Worm (Caenorhabditis elegans): Measurements from ENCODE around the gene adt-2.

Gene adt-2

ce11 chrX:7578308-7578707, 7.7 kb upstream of the adt-2 start (continued):
- TF ChIP-seq D1046.2 (GFP tag; IDR thresholded peaks at IDR 0.05): no peak
- TF ChIP-seq daf-12 (tag; optimal IDR thresholded peaks at IDR 0.05): no peak
- TF ChIP-seq arid-1 (GFP tag; conservative IDR thresholded peaks at IDR 0.05): no peak
- no peak for TF ChIP-seq lin-39 (tag; optimal IDR thresholded peaks at IDR 0.05)
- TF ChIP-seq daf-19 (GFP tag; conservative IDR thresholded peaks at IDR 0.05): no peak
- TF ChIP-seq lin-13 (GFP tag; optimal IDR thresholded peaks at IDR 0.05): no peak
- TF ChIP-seq F26F4.8 (GFP tag; conservative IDR thresholded peaks at IDR 0.05): no peak
- no peak for TF ChIP-seq mxl-2 (GFP tag; conservative IDR thresholded peaks at IDR 0.05)
- TF ChIP-seq zip-2 (tag; optimal IDR thresholded peaks at IDR 0.05): no peak
- no peak for TF ChIP-seq fkh-10 (GFP tag; optimal IDR thresholded peaks at IDR 0.05)
- no peak for TF ChIP-seq ZK337.2 (GFP tag; IDR thresholded peaks at IDR 0.05)
- no peak for TF ChIP-seq ceh-20 (GFP tag; IDR thresholded peaks at IDR 0.05)
- peak; percentile 45 for TF ChIP-seq dve-1 (tag; optimal IDR thresholded peaks at IDR 0.05; ENCODE audit: insufficient read depth)
- no peak for TF ChIP-seq nhr-10 (tag; optimal IDR thresholded peaks at IDR 0.05)
- TF ChIP-seq F10B5.3 (tag; optimal IDR thresholded peaks at IDR 0.05): no peak
- TF ChIP-seq lir-3 (tag; optimal IDR thresholded peaks at IDR 0.05): no peak
- TF ChIP-seq php-3 (GFP tag; IDR thresholded peaks at IDR 0.05): 0 out of 2 replicates have a peak, but pooled peaks have one; percentile 49
- TF ChIP-seq snpc-1.2 (GFP tag; IDR thresholded peaks at IDR 0.05): no peak
- no peak for TF ChIP-seq aly-2 (tag; optimal IDR thresholded peaks at IDR 0.05)
- no peak for TF ChIP-seq lin-38 (GFP tag; IDR thresholded peaks at IDR 0.05)
- no peak for TF ChIP-seq nhr-25 (tag; optimal IDR thresholded peaks at IDR 0.05; ENCODE audit: borderline replicate concordance, insufficient read depth)
- TF ChIP-seq unc-130 (GFP tag; optimal IDR thresholded peaks at IDR 0.05): no peak
- no peak for TF ChIP-seq R02D3.7 (tag; optimal IDR thresholded peaks at IDR 0.05)
- TF ChIP-seq F37D6.2 (tag; optimal IDR thresholded peaks at IDR 0.05): no peak
- no peak for TF ChIP-seq lin-29 (GFP tag; IDR thresholded peaks at IDR 0.05)
- no peak for TF ChIP-seq tag-97 (GFP tag; IDR thresholded peaks at IDR 0.05)
- TF ChIP-seq mxl-3 (GFP tag; optimal IDR thresholded peaks at IDR 0.05): peak; percentile 69
- TF ChIP-seq fos-1 (tag; optimal IDR thresholded peaks at IDR 0.05): no peak
- TF ChIP-seq mes-2 (tag; optimal IDR thresholded peaks at IDR 0.05; ENCODE audit: poor library complexity, severe bottlenecking): no peak
- no peak for TF ChIP-seq gei-8 (GFP tag; optimal IDR thresholded peaks at IDR 0.05)
- TF ChIP-seq nhr-77 (tag; optimal IDR thresholded peaks at IDR 0.05): no peak
- peak; percentile 96 for TF ChIP-seq dmd-6 (GFP tag; IDR thresholded peaks at IDR 0.05)
- no peak for TF ChIP-seq unc-62 (GFP tag; optimal IDR thresholded peaks at IDR 0.05 in 1 of 2)
- no peak for TF ChIP-seq unc-62 (tag; optimal IDR thresholded peaks at IDR 0.05)
- TF ChIP-seq nhr-11 (tag; optimal IDR thresholded peaks at IDR 0.05): no peak
- no peak for TF ChIP-seq unc-39 (tag; optimal IDR thresholded peaks at IDR 0.05)
- TF ChIP-seq nhr-102 (tag; optimal IDR thresholded peaks at IDR 0.05): no peak
- no peak for TF ChIP-seq lim-7 (GFP tag; IDR thresholded peaks at IDR 0.05)
- peak; percentile 85 for TF ChIP-seq nhr-28 (tag; optimal IDR thresholded peaks at IDR 0.05)
- TF ChIP-seq Y75B8A.6 (GFP tag; IDR thresholded peaks at IDR 0.05): no peak
- no peak for TF ChIP-seq zip-11 (GFP tag; IDR thresholded peaks at IDR 0.05)
- no peak for TF ChIP-seq ztf-7 (tag; optimal IDR thresholded peaks at IDR 0.05)
- no peak for TF ChIP-seq snpc-4 (tag; optimal IDR thresholded peaks at IDR 0.05)
- TF ChIP-seq cey-2 (tag; optimal IDR thresholded peaks at IDR 0.05; ENCODE audit: borderline replicate concordance, insufficient read depth): no peak
- peak; percentile 81 for TF ChIP-seq tra-1 (GFP tag; IDR thresholded peaks at IDR 0.05)
- no peak for TF ChIP-seq nhr-42 (GFP tag; IDR thresholded peaks at IDR 0.05)
- peak in 1 of 2 experiments; percentile 30 for TF ChIP-seq lsy-2 (tag; optimal IDR thresholded peaks at IDR 0.05)
- TF ChIP-seq ceh-28 (tag; optimal IDR thresholded peaks at IDR 0.05): no peak
- no peak for TF ChIP-seq egl-43 (GFP tag; IDR thresholded peaks at IDR 0.05)
- TF ChIP-seq nhr-6 (tag; optimal IDR thresholded peaks at IDR 0.05): no peak
- peak; percentile 75 for TF ChIP-seq hlh-11 (tag; optimal IDR thresholded peaks at IDR 0.05)
- no peak for TF ChIP-seq set-16 (GFP tag; IDR thresholded peaks at IDR 0.05)
- TF ChIP-seq Y5F2A.4 (GFP tag; optimal IDR thresholded peaks at IDR 0.05): no peak
